Worm (Caenorhabditis elegans) whole organism, L4/young adult: Measurements from ENCODE around the gene set-31.

Experiments
- W03F9.2 ChIP-seq: fragments of 150-350 bp; optimal IDR thresholded peaks from 2 replicates; lab custom pipeline; 2014; ENCODE audit warnings: missing biosample characterization, missing genetic modification characterization
- him-1 ChIP-seq: sonication (generic microtip); optimal IDR thresholded peaks from 2 replicates; lab custom pipeline; 2016; ENCODE audit warnings: missing genotype, missing genetic modification reagents, missing genetic modification characterization, missing compliant biosample characterization

- no peak for TF ChIP-seq him-1
- no peak for TF ChIP-seq W03F9.2 (tag; lab: Kevin White, UChicago)
Measured at ce11 chrV:14449397-14449796, 31.7 kb downstream of the set-31 start, which contains the start of gene F23B12.7.
